Worm (Caenorhabditis elegans) whole organism, L4 larva: ENCODE data around the gene col-111.

Experiments used
- ZK337.2 ChIP-seq: fragments of 200-800 bp; sonication (Bioruptor generic); IDR thresholded peaks from 2 replicates; pipeline ENCODE4 v1.3.6; 2022; ENCODE audit warnings: missing genetic modification reagents, missing genetic modification characterization, missing compliant biosample characterization
- aly-2 ChIP-seq: sonication (generic microtip); optimal IDR thresholded peaks from 2 replicates; lab custom pipeline; 2018; ENCODE audit warnings: missing biosample characterization, missing genetic modification characterization
- ceh-44 ChIP-seq: fragments of 200-800 bp; sonication (Bioruptor generic); IDR thresholded peaks from 2 replicates; pipeline ENCODE4 v1.3.6; 2022; ENCODE audit warnings: missing genetic modification reagents, missing genetic modification characterization, missing compliant biosample characterization
- ceh-62 ChIP-seq: sonication (generic microtip); optimal IDR thresholded peaks from 2 replicates; lab custom pipeline; 2017; ENCODE audit warnings: missing biosample characterization, missing genetic modification characterization
- daf-12 ChIP-seq: fragments of 150-350 bp; optimal IDR thresholded peaks from 2 replicates; lab custom pipeline; 2014; ENCODE audit warnings: missing biosample characterization, missing genetic modification reagents, missing genetic modification characterization
- dve-1 ChIP-seq: sonication (generic microtip); optimal IDR thresholded peaks from 2 replicates; lab custom pipeline; 2017; ENCODE audit warnings: antibody characterized with exemption, mild to moderate bottlenecking, missing genetic modification characterization, missing compliant biosample characterization; ENCODE audit not compliant: insufficient read depth
- fos-1 ChIP-seq: fragments of 150-350 bp; optimal IDR thresholded peaks from 2 replicates; lab custom pipeline; 2014; ENCODE audit warnings: missing biosample characterization, missing genetic modification characterization
- nhr-41 ChIP-seq: fragments of 200-800 bp; sonication (Bioruptor generic); IDR thresholded peaks from 2 replicates; pipeline ENCODE4 v1.3.6; 2022; ENCODE audit warnings: missing genetic modification reagents, missing genetic modification characterization, missing compliant biosample characterization
- nhr-76 ChIP-seq: fragments of 150-350 bp; optimal IDR thresholded peaks from 2 replicates; lab custom pipeline; 2014; ENCODE audit warnings: missing biosample characterization, missing genetic modification characterization
- skn-1 ChIP-seq: fragments of 150-350 bp; optimal IDR thresholded peaks from 2 replicates; lab custom pipeline; 2014; ENCODE audit warnings: missing biosample characterization, missing genetic modification characterization
- tag-97 ChIP-seq: fragments of 200-800 bp; sonication (Bioruptor generic); IDR thresholded peaks from 2 replicates; pipeline ENCODE4 v1.3.6; 2022; ENCODE audit warnings: missing genetic modification characterization, missing compliant biosample characterization

DNA sequence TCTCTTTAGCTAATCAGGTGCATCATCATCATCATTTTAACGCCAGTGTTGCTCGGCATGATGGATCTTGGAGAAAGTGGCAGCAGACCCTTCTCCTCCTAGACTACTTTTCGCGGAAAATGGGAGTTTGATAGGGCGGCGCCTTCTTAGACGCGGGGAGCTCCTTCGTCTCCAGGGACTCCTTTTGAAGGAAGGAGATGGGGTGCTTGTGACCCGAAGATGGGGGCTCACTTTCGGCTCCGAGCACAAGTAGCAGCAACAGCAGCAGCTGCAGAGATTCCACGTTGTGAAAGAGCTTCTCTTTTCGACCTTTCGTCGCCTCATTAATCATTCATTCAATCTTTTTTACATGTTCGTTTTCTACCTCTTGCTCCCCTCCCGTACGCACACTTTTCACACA is 9.6 kb upstream of the col-111 start:
- TF ChIP-seq skn-1 (tag; lab: Kevin White, UChicago) (no peak), aly-2 (tag; lab: Kevin White, UChicago) (no peak), daf-12 (tag; lab: Kevin White, UChicago) (no peak), tag-97 (GFP tag; lab: Robert Waterston, UW) (no peak), ZK337.2 (GFP tag; lab: Robert Waterston, UW) (no peak), ceh-44 (GFP tag; lab: Robert Waterston, UW) (no peak), ceh-62 (tag; lab: Kevin White, UChicago) (no peak), fos-1 (tag; lab: Kevin White, UChicago) (no peak), nhr-76 (tag; lab: Kevin White, UChicago) (no peak), nhr-41 (GFP tag; lab: Robert Waterston, UW) (no peak), dve-1 (tag; lab: Kevin White, UChicago) (no peak)
